Worm (Caenorhabditis elegans) whole organism, L1 larva: ENCODE data around the gene fbxa-179.

Experiments used
- Y116A8C.19 ChIP-seq: sonication (generic microtip); optimal IDR thresholded peaks from 2 replicates; lab custom pipeline; 2016; ENCODE audit warnings: missing compliant biosample characterization, missing genetic modification characterization, borderline replicate concordance
- aha-1 ChIP-seq: fragments of 150-350 bp; optimal IDR thresholded peaks from 2 replicates; lab custom pipeline; 2014; ENCODE audit warnings: missing biosample characterization, missing genetic modification characterization
- alr-1 ChIP-seq: fragments of 200-800 bp; sonication (Bioruptor generic); optimal IDR thresholded peaks from 2 replicates; lab custom pipeline; 2018; ENCODE audit warnings: borderline replicate concordance, mild to moderate bottlenecking, missing genetic modification characterization, missing compliant biosample characterization
- blmp-1 ChIP-seq: fragments of 150-350 bp; optimal IDR thresholded peaks from 2 replicates; lab custom pipeline; 2014; ENCODE audit warnings: missing biosample characterization, missing genetic modification characterization
- ceh-63 ChIP-seq: fragments of 200-800 bp; sonication (Bioruptor generic); optimal IDR thresholded peaks from 2 replicates; lab custom pipeline; 2018; ENCODE audit warnings: mild to moderate bottlenecking, missing genetic modification characterization, missing compliant biosample characterization
- ceh-8 ChIP-seq: fragments of 200-800 bp; sonication (Bioruptor generic); optimal IDR thresholded peaks from 2 replicates; lab custom pipeline; 2018; ENCODE audit warnings: mild to moderate bottlenecking, missing genetic modification characterization, moderate library complexity, missing compliant biosample characterization
- ceh-90 ChIP-seq: sonication (generic microtip); optimal IDR thresholded peaks from 2 replicates; lab custom pipeline; 2016; ENCODE audit warnings: missing genetic modification characterization, missing compliant biosample characterization
- ces-1 ChIP-seq: fragments of 150-350 bp; optimal IDR thresholded peaks from 2 replicates; lab custom pipeline; 2014; ENCODE audit warnings: missing biosample characterization, missing genetic modification reagents, missing genetic modification characterization
- dsc-1 ChIP-seq: sonication (generic microtip); optimal IDR thresholded peaks from 2 replicates; lab custom pipeline; 2016; ENCODE audit warnings: mild to moderate bottlenecking, missing genetic modification characterization, missing compliant biosample characterization
- efl-3 ChIP-seq: fragments of 200-800 bp; sonication (Bioruptor generic); optimal IDR thresholded peaks from 2 replicates; lab custom pipeline; 2018; ENCODE audit warnings: mild to moderate bottlenecking, missing genetic modification characterization, missing compliant biosample characterization
- fkh-10 ChIP-seq: sonication (generic microtip); optimal IDR thresholded peaks from 2 replicates; lab custom pipeline; 2017; ENCODE audit warnings: missing biosample characterization, missing genetic modification reagents, missing genetic modification characterization
- fkh-4 ChIP-seq: sonication (generic microtip); optimal IDR thresholded peaks from 2 replicates; lab custom pipeline; 2016; ENCODE audit warnings: missing compliant biosample characterization, missing genetic modification characterization, borderline replicate concordance
- fkh-8 ChIP-seq: sonication (generic microtip); optimal IDR thresholded peaks from 2 replicates; lab custom pipeline; 2016; ENCODE audit warnings: mild to moderate bottlenecking, missing genetic modification characterization, missing compliant biosample characterization
- hlh-4 ChIP-seq: sonication (generic microtip); optimal IDR thresholded peaks from 2 replicates; lab custom pipeline; 2016; ENCODE audit warnings: mild to moderate bottlenecking, missing genetic modification characterization, missing compliant biosample characterization
- irx-1 ChIP-seq: sonication (generic microtip); optimal IDR thresholded peaks from 2 replicates; lab custom pipeline; 2016; ENCODE audit warnings: missing genetic modification characterization, missing compliant biosample characterization
- isw-1 ChIP-seq: fragments of 200-800 bp; sonication (Bioruptor generic); IDR thresholded peaks from 2 replicates; pipeline ENCODE4 v1.3.6; 2022; ENCODE audit warnings: missing genetic modification characterization, missing compliant biosample characterization
- jun-1 ChIP-seq: fragments of 150-350 bp; optimal IDR thresholded peaks from 2 replicates; lab custom pipeline; 2014; ENCODE audit warnings: missing biosample characterization, missing genetic modification reagents, missing genetic modification characterization
- lin-14 ChIP-seq: fragments of 200-800 bp; sonication (Bioruptor generic); optimal IDR thresholded peaks from 2 replicates; lab custom pipeline; 2018; ENCODE audit warnings: mild to moderate bottlenecking, missing genetic modification characterization, moderate library complexity, missing compliant biosample characterization
- lir-3 ChIP-seq: sonication (generic microtip); optimal IDR thresholded peaks from 2 replicates; lab custom pipeline; 2016; ENCODE audit warnings: mild to moderate bottlenecking, missing genetic modification characterization, moderate library complexity, missing compliant biosample characterization; ENCODE audit not compliant: poor library complexity
- mab-9 ChIP-seq: fragments of 200-800 bp; sonication (Bioruptor generic); IDR thresholded peaks from 2 replicates; pipeline ENCODE4 v1.3.6; 2022; ENCODE audit warnings: missing genetic modification reagents, missing genetic modification characterization, missing compliant biosample characterization
- mep-1 ChIP-seq: fragments of 150-350 bp; optimal IDR thresholded peaks from 2 replicates; lab custom pipeline; 2014; ENCODE audit warnings: missing biosample characterization, missing genetic modification characterization
- nhr-28 ChIP-seq: fragments of 150-350 bp; optimal IDR thresholded peaks from 2 replicates; lab custom pipeline; 2014; ENCODE audit warnings: missing biosample characterization, missing genetic modification characterization
- nhr-76 ChIP-seq: sonication (generic microtip); optimal IDR thresholded peaks from 2 replicates; lab custom pipeline; 2017; ENCODE audit warnings: missing biosample characterization, missing genetic modification characterization
- nhr-84 ChIP-seq: sonication (generic microtip); optimal IDR thresholded peaks from 2 replicates; lab custom pipeline; 2017; ENCODE audit warnings: missing biosample characterization, missing genetic modification characterization
- nhr-85 ChIP-seq: sonication (generic microtip); peaks from one replicate; lab custom pipeline; 2016; ENCODE audit warnings: missing genetic modification characterization, inconsistent platforms, missing compliant biosample characterization
- pag-3 ChIP-seq: sonication (generic microtip); optimal IDR thresholded peaks from 2 replicates; lab custom pipeline; 2017; ENCODE audit warnings: missing genetic modification characterization, mild to moderate bottlenecking, missing compliant biosample characterization, antibody characterized with exemption, borderline replicate concordance; ENCODE audit not compliant: insufficient read depth
- pax-3 ChIP-seq: fragments of 200-800 bp; sonication (Bioruptor generic); optimal IDR thresholded peaks from 2 replicates; lab custom pipeline; 2018; ENCODE audit warnings: mild to moderate bottlenecking, missing genetic modification characterization, moderate library complexity, missing compliant biosample characterization
- snu-23 ChIP-seq: sonication (generic microtip); optimal IDR thresholded peaks from 2 replicates; lab custom pipeline; 2016; ENCODE audit warnings: missing genetic modification characterization, missing compliant biosample characterization
- sup-37 ChIP-seq: fragments of 200-800 bp; sonication (Bioruptor generic); optimal IDR thresholded peaks from 2 replicates; lab custom pipeline; 2018; ENCODE audit warnings: mild to moderate bottlenecking, missing genetic modification characterization, missing compliant biosample characterization
- swsn-7 ChIP-seq: sonication (generic microtip); optimal IDR thresholded peaks from 2 replicates; lab custom pipeline; 2016; ENCODE audit warnings: missing genetic modification characterization, missing compliant biosample characterization
- tlp-1 ChIP-seq: fragments of 150-350 bp; optimal IDR thresholded peaks from 2 replicates; lab custom pipeline; 2014; ENCODE audit warnings: missing biosample characterization, missing genetic modification characterization
- unc-86 ChIP-seq: sonication (generic microtip); optimal IDR thresholded peaks from 2 replicates; lab custom pipeline; 2016; ENCODE audit warnings: missing genetic modification characterization, missing compliant biosample characterization
- vab-15 ChIP-seq: sonication (generic microtip); optimal IDR thresholded peaks from 2 replicates; lab custom pipeline; 2017; ENCODE audit warnings: missing genotype, mild to moderate bottlenecking, missing genetic modification characterization, missing compliant biosample characterization

fbxa-179 gene

DNA sequence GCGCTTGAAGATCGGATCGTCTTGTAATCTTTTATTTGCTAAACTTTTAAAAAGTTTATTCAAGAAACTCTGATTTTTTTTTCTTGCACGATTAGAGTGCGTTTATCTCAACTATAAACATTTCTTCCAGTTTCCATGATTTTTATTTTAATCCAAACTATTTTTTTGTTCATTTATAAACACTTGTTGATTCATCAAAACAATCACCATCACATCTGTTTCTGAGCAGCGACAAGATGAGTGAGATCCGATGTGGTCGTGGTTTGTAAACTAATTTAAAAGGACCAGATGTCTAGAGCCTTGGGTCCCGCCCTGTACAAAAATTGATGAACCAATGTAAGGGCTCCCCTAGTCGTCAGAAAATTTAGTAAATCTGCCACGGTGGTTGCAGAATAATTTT, 11.4 kb downstream of the fbxa-179 start:
- TF ChIP-seq fkh-4 (tag; lab: Kevin White, UChicago): peak; percentile 73
- peak; percentile 95 for TF ChIP-seq dsc-1
- no peak for TF ChIP-seq fkh-8 (tag; lab: Kevin White, UChicago)
- no peak for TF ChIP-seq lir-3 (tag; lab: Kevin White, UChicago)
- no peak for TF ChIP-seq irx-1
- TF ChIP-seq pag-3 (tag; lab: Kevin White, UChicago): no peak
- TF ChIP-seq nhr-28: no peak
- TF ChIP-seq swsn-7 (tag; lab: Kevin White, UChicago): no peak

DNA sequence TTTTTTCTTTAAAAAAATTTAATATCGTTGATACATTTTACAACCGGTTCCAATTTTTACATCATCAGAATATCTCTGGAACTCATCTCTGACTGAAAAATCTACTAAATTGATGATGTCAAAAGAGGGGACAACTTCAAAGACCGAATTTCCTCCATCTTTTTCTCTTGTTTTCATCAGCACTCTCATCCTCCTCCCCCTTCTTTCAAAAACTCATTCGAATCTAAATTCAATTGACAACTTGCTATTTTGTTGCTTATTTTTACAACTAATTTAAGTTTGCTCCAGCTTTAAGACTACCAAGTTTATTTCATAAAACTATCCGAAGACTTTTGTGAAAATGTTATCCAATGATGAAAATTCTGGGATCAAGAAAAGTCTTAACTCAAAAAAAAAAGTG, 13.6 kb downstream of the fbxa-179 start:
- TF ChIP-seq efl-3 (GFP tag; lab: Kevin White, UChicago) (no peak), nhr-76 (tag; lab: Kevin White, UChicago) (no peak), nhr-28 (no peak), hlh-4 (tag; lab: Kevin White, UChicago) (no peak), fkh-10 (peak; percentile 65), ceh-63 (GFP tag; lab: Kevin White, UChicago) (no peak)

DNA sequence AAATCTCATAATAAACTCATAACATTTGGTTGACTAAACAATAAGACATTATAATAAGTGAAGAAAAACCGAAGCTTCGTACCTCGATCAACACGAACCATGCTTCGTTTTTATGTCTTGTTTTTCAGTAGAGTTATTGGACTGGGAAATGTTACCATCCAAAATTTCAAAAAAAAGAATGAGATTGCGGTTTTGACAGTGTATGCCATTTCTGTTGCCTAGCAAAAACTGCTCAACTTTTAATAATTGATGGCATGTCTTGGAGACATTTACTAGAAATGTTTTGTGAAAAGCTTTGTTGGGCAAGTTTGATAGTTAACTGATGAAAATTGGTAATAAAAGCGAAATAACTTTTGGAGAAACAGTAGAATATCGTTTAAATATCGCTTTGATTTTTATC, 17.4 kb downstream of the fbxa-179 start, which contains the start of gene Y60A9.1:
Gene Y60A9.1 (minus strand): TSS at position 101 of the 400 bp plus-strand sequence.
- TF ChIP-seq blmp-1 (tag; lab: Kevin White, UChicago) (no peak), snu-23 (GFP tag; lab: Kevin White, UChicago) (no peak)

DNA sequence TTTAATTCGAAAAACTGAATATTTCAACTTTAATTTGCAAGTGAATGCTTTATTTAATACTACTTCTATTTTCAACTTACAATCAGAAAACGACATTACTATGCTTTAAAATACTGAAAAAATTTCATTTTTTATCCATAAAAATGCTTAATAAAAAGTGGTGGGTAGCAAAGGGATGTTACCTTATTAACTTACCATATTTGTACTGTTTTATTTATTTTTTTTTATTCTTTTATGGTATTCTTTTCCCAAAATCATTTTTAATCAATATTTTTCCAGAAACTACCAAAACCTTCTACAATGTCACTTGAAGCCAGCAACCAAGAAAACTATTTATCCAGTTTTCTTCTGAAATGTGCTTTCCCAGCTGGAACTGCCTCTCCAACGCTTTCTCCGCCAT, 29.7 kb downstream of the fbxa-179 start, which contains the start of gene Y60A9.3:
Gene Y60A9.3 (plus strand): TSS at position 301 of the 400 bp plus-strand sequence.
- TF ChIP-seq Y116A8C.19 (tag; lab: Kevin White, UChicago): no peak
- no peak for TF ChIP-seq ceh-8 (GFP tag; lab: Kevin White, UChicago)
- no peak for TF ChIP-seq vab-15 (tag; lab: Kevin White, UChicago)
- no peak for TF ChIP-seq alr-1
- TF ChIP-seq mep-1 (tag; lab: Kevin White, UChicago): no peak

DNA sequence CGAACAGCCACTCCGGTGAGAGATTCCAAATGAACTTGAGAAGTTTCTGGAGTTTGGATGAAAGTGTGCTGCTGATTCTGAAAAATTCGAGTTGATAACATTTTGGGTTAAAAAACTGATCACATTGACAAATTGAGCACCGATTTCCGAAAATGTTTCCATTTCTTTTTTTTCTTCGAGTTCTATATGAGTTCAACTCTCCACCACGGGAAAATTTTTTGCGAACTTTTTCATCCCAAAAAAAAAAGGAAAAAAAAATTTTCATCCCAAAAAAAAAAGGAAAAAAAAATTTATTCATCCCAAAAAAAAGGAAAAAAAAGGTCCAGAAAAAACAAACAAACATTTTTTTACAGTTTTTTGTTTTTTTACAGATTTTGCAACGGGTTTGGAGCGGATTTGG, 35.5 kb downstream of the fbxa-179 start, which contains the start of gene Y60A9A.1:
Gene Y60A9A.1 (minus strand): TSS at position 101 of the 400 bp plus-strand sequence.
- TF ChIP-seq ceh-90 (tag; lab: Kevin White, UChicago) (no peak), lin-14 (no peak), lir-3 (tag; lab: Kevin White, UChicago) (no peak), nhr-85 (tag; lab: Kevin White, UChicago) (no peak), nhr-84 (no peak), sup-37 (GFP tag; lab: Kevin White, UChicago) (no peak), unc-86 (no peak), swsn-7 (tag; lab: Kevin White, UChicago) (no peak), aha-1 (tag; lab: Kevin White, UChicago) (no peak), pax-3 (no peak), snu-23 (GFP tag; lab: Kevin White, UChicago) (no peak), ces-1 (GFP tag; lab: Kevin White, UChicago) (no peak), mab-9 (GFP tag; lab: Robert Waterston, UW) (no peak), tlp-1 (no peak), vab-15 (tag; lab: Kevin White, UChicago) (no peak), jun-1 (tag; lab: Kevin White, UChicago) (no peak), isw-1 (GFP tag; lab: Robert Waterston, UW) (no peak)
